Fruit fly (Drosophila melanogaster) whole organism, embryonic: ENCODE measurements around the gene sesB.

Experiments
- B-H2 ChIP-seq: fragments of 200-800 bp; sonication (Bioruptor generic); optimal IDR thresholded peaks from 2 replicates; lab custom pipeline; 2018; ENCODE audit warnings: missing biosample characterization, mild to moderate bottlenecking, missing genetic modification characterization
- Bteb2 ChIP-seq: fragments of 200-800 bp; sonication (Bioruptor generic); optimal IDR thresholded peaks from 2 replicates; lab custom pipeline; 2016; ENCODE audit warnings: missing biosample characterization, missing genetic modification characterization
- CG10431 ChIP-seq: fragments of 200-800 bp; sonication (Bioruptor generic); optimal IDR thresholded peaks from 3 replicates; lab custom pipeline; 2018; ENCODE audit warnings: missing biosample characterization, mild to moderate bottlenecking, missing genetic modification characterization
- CG10654 ChIP-seq: fragments of 200-800 bp; sonication (Bioruptor generic); optimal IDR thresholded peaks from 2 replicates; lab custom pipeline; 2016; ENCODE audit warnings: missing biosample characterization, missing genetic modification characterization
- CG10959 ChIP-seq: fragments of 200-800 bp; sonication (Bioruptor generic); IDR thresholded peaks from 2 replicates; pipeline ENCODE4 v1.3.6; 2022; ENCODE audit warnings: missing biosample characterization, missing genetic modification characterization
- CG11247 ChIP-seq: fragments of 200-800 bp; sonication (Bioruptor generic); IDR thresholded peaks from 2 replicates; pipeline ENCODE4 v1.3.6; 2022; ENCODE audit warnings: missing biosample characterization, missing genetic modification characterization
- CG12104 ChIP-seq: fragments of 200-800 bp; sonication (Bioruptor generic); optimal IDR thresholded peaks from 3 replicates; lab custom pipeline; 2016; ENCODE audit warnings: missing biosample characterization, missing genetic modification characterization
- CG14860 ChIP-seq: fragments of 200-800 bp; sonication (Bioruptor generic); IDR thresholded peaks from 3 replicates; pipeline ENCODE4 v1.3.6; 2022; ENCODE audit warnings: missing biosample characterization, missing genetic modification characterization; ENCODE audit not compliant: partially characterized antibody
- CG15479 ChIP-seq: fragments of 200-800 bp; sonication (Bioruptor generic); optimal IDR thresholded peaks from 3 replicates; lab custom pipeline; 2019; ENCODE audit warnings: missing biosample characterization, mild to moderate bottlenecking, missing genetic modification characterization, moderate library complexity
- CG1603 ChIP-seq: fragments of 200-800 bp; sonication (Bioruptor generic); optimal IDR thresholded peaks from 2 replicates; lab custom pipeline; 2019; ENCODE audit warnings: missing biosample characterization, mild to moderate bottlenecking, missing genetic modification characterization, moderate library complexity
- CG17328 ChIP-seq: fragments of 200-800 bp; sonication (Bioruptor generic); IDR thresholded peaks from 2 replicates; pipeline ENCODE4 v1.3.6; 2022; ENCODE audit warnings: missing biosample characterization, missing genetic modification characterization
- CG17359 ChIP-seq: fragments of 200-800 bp; sonication (Bioruptor generic); optimal IDR thresholded peaks from 3 replicates; lab custom pipeline; 2018; ENCODE audit warnings: missing biosample characterization, mild to moderate bottlenecking, missing genetic modification characterization, moderate library complexity
- CG18262 ChIP-seq: fragments of 200-800 bp; optimal IDR thresholded peaks from 3 replicates; lab custom pipeline; 2019; ENCODE audit warnings: missing biosample characterization, mild to moderate bottlenecking, missing genetic modification characterization, moderate library complexity
- CG1832 ChIP-seq: fragments of 200-800 bp; sonication (Bioruptor generic); optimal IDR thresholded peaks from 2 replicates; lab custom pipeline; 2017; ENCODE audit warnings: missing biosample characterization, mild to moderate bottlenecking, missing genetic modification characterization, inconsistent platforms
- CG4424 ChIP-seq: fragments of 200-800 bp; sonication (Bioruptor generic); optimal IDR thresholded peaks from 3 replicates; lab custom pipeline; 2016; ENCODE audit warnings: missing biosample characterization, missing genetic modification characterization
- CG4617 ChIP-seq: fragments of 200-800 bp; sonication (Bioruptor generic); optimal IDR thresholded peaks from 3 replicates; lab custom pipeline; 2016; ENCODE audit warnings: missing biosample characterization, missing genetic modification characterization, borderline replicate concordance
- CG5245 ChIP-seq: fragments of 200-800 bp; sonication (Bioruptor generic); optimal IDR thresholded peaks from 3 replicates; lab custom pipeline; 2016; ENCODE audit warnings: missing biosample characterization, missing genetic modification characterization
- CG6683 ChIP-seq: fragments of 200-800 bp; sonication (Bioruptor generic); optimal IDR thresholded peaks from 2 replicates; lab custom pipeline; 2017; ENCODE audit warnings: missing biosample characterization, mild to moderate bottlenecking, missing genetic modification characterization, missing genetic modification reagents
- CG7357 ChIP-seq: fragments of 200-800 bp; sonication (Bioruptor generic); IDR thresholded peaks from 3 replicates; pipeline ENCODE4 v1.3.6; 2022; ENCODE audit warnings: missing biosample characterization, missing genetic modification characterization
- Elba2 ChIP-seq: fragments of 200-800 bp; sonication (Bioruptor generic); optimal IDR thresholded peaks from 3 replicates; lab custom pipeline; 2016; ENCODE audit warnings: missing biosample characterization, missing genetic modification characterization
- Gug ChIP-seq: fragments of 200-800 bp; sonication (Bioruptor generic); IDR thresholded peaks from 4 replicates; pipeline ENCODE4 v1.3.6; 2022; ENCODE audit warnings: missing biosample characterization, missing genetic modification characterization
- H2.0 ChIP-seq: fragments of 200-800 bp; sonication (Bioruptor generic); IDR thresholded peaks from 2 replicates; pipeline ENCODE4 v1.3.6; 2022; ENCODE audit warnings: missing biosample characterization, missing genetic modification characterization
- Hey ChIP-seq: fragments of 200-800 bp; sonication (Bioruptor generic); optimal IDR thresholded peaks from 3 replicates; lab custom pipeline; 2018; ENCODE audit warnings: missing biosample characterization, mild to moderate bottlenecking, missing genetic modification characterization
- Hr51 ChIP-seq, 2 experiments: fragments of 200-800 bp; sonication (Bioruptor generic); optimal IDR thresholded peaks; 2 replicates in 1 of 2; 3 replicates in 1 of 2; lab custom pipeline; 2016 to 2018; ENCODE audit warnings: missing biosample characterization in 2 of 2, missing genetic modification characterization in 2 of 2, mild to moderate bottlenecking in 1 of 2, moderate library complexity in 1 of 2
- MESR4 ChIP-seq: fragments of 200-800 bp; sonication (Bioruptor generic); optimal IDR thresholded peaks from 2 replicates; lab custom pipeline; 2018; ENCODE audit warnings: missing biosample characterization, mild to moderate bottlenecking, missing genetic modification characterization, moderate library complexity
- Sox100B ChIP-seq: fragments of 200-800 bp; sonication (Bioruptor generic); optimal IDR thresholded peaks from 3 replicates; lab custom pipeline; 2018; ENCODE audit warnings: missing biosample characterization, mild to moderate bottlenecking, missing genetic modification characterization
- Spps ChIP-seq: fragments of 200-800 bp; sonication (Bioruptor generic); optimal IDR thresholded peaks from 2 replicates; lab custom pipeline; 2018; ENCODE audit warnings: missing biosample characterization, mild to moderate bottlenecking, missing genetic modification characterization
- Stat92E ChIP-seq, 3 experiments: fragments of >200 bp in 2 of 3; fragments of 200-800 bp in 1 of 3; sonication (Bioruptor generic) in 1 of 3; optimal IDR thresholded peaks; 2 replicates each; lab custom pipeline; 2017 to 2019; ENCODE audit warnings: missing biosample characterization in 3 of 3, missing genetic modification characterization in 3 of 3, mild to moderate bottlenecking in 1 of 3, moderate library complexity in 1 of 3
- Xbp1 ChIP-seq: fragments of 200-800 bp; sonication (Bioruptor generic); optimal IDR thresholded peaks from 3 replicates; lab custom pipeline; 2016; ENCODE audit warnings: missing biosample characterization, mild to moderate bottlenecking, missing genetic modification characterization
- cad ChIP-seq: fragments of >200 bp; optimal IDR thresholded peaks from 2 replicates; lab custom pipeline; 2017; ENCODE audit warnings: missing biosample characterization, missing genetic modification characterization
- chinmo ChIP-seq: fragments of 200-800 bp; sonication (Bioruptor generic); IDR thresholded peaks from 4 replicates; pipeline ENCODE4 v1.3.6; 2022; ENCODE audit warnings: missing biosample characterization, missing genetic modification characterization; ENCODE audit not compliant: partially characterized antibody
- chn ChIP-seq: fragments of 200-800 bp; sonication (Bioruptor generic); optimal IDR thresholded peaks from 2 replicates; lab custom pipeline; 2016; ENCODE audit warnings: missing biosample characterization, missing genetic modification characterization
- dpn ChIP-seq, 2 experiments: fragments of 200-800 bp; sonication (Bioruptor generic); optimal IDR thresholded peaks; 3 replicates each; lab custom pipeline; 2016; ENCODE audit warnings: missing biosample characterization in 2 of 2, missing genetic modification characterization in 2 of 2
- en ChIP-seq: fragments of 200-800 bp; sonication (Bioruptor generic); optimal IDR thresholded peaks from 2 replicates; lab custom pipeline; 2016; ENCODE audit warnings: missing biosample characterization, missing genetic modification characterization
- ftz-f1 ChIP-seq: fragments of 200-800 bp; sonication (Bioruptor generic); optimal IDR thresholded peaks from 2 replicates; lab custom pipeline; 2016; ENCODE audit warnings: missing biosample characterization, missing genetic modification characterization
- lab ChIP-seq: fragments of 200-800 bp; sonication (Bioruptor generic); optimal IDR thresholded peaks from 3 replicates; lab custom pipeline; 2017; ENCODE audit warnings: missing biosample characterization, missing genetic modification characterization, mild to moderate bottlenecking, moderate library complexity, missing genetic modification reagents
- maf-S ChIP-seq: fragments of 200-800 bp; sonication (Bioruptor generic); optimal IDR thresholded peaks from 2 replicates; lab custom pipeline; 2016; ENCODE audit warnings: missing biosample characterization, missing genetic modification characterization
- nau ChIP-seq: fragments of 200-800 bp; sonication (Bioruptor generic); optimal IDR thresholded peaks from 3 replicates; lab custom pipeline; 2017; ENCODE audit warnings: missing biosample characterization, mild to moderate bottlenecking, missing genetic modification characterization, missing genetic modification reagents
- peb ChIP-seq: fragments of 200-800 bp; sonication (Bioruptor generic); IDR thresholded peaks from 2 replicates; pipeline ENCODE4 v1.3.6; 2022; ENCODE audit warnings: missing biosample characterization, missing genetic modification characterization
- pnt ChIP-seq: fragments of 200-800 bp; sonication (Bioruptor generic); optimal IDR thresholded peaks from 3 replicates; lab custom pipeline; 2016; ENCODE audit warnings: missing biosample characterization, missing genetic modification characterization
- prd ChIP-seq, 3 experiments: fragments of >200 bp in 2 of 3; fragments of 200-800 bp in 1 of 3; sonication (Bioruptor generic) in 1 of 3; optimal IDR thresholded peaks in 2 of 3; IDR thresholded peaks in 1 of 3; 2 replicates in 2 of 3; 3 replicates in 1 of 3; pipeline versions ENCODE4 v1.3.6 to Lab custom; 2017 to 2022; ENCODE audit warnings: missing biosample characterization in 1 of 3, missing genetic modification characterization in 1 of 3
- sens ChIP-seq: fragments of 200-800 bp; sonication (Bioruptor generic); peaks from one replicate; lab custom pipeline; 2016; ENCODE audit warnings: missing biosample characterization, missing genetic modification characterization
- sisA ChIP-seq: fragments of 200-800 bp; sonication (Bioruptor generic); IDR thresholded peaks from 2 replicates; pipeline ENCODE4 v1.3.6; 2022; ENCODE audit warnings: missing biosample characterization, missing genetic modification characterization
- slou ChIP-seq: fragments of 200-800 bp; sonication (Bioruptor generic); optimal IDR thresholded peaks from 3 replicates; lab custom pipeline; 2016; ENCODE audit warnings: missing biosample characterization, missing genetic modification characterization
- tll ChIP-seq, 2 experiments: fragments of 200-800 bp in 1 of 2; fragments of >200 bp in 1 of 2; sonication (Bioruptor generic) in 1 of 2; optimal IDR thresholded peaks; 2 replicates each; lab custom pipeline; 2017 to 2019; ENCODE audit warnings: missing biosample characterization in 2 of 2, missing genetic modification characterization in 2 of 2, mild to moderate bottlenecking in 1 of 2, moderate library complexity in 1 of 2
- trh ChIP-seq: fragments of 200-800 bp; sonication (Bioruptor generic); optimal IDR thresholded peaks from 2 replicates; lab custom pipeline; 2016; ENCODE audit warnings: missing biosample characterization, missing genetic modification characterization
- vvl ChIP-seq: fragments of 200-800 bp; sonication (Bioruptor generic); IDR thresholded peaks from 2 replicates; pipeline ENCODE4 v1.3.6; 2022; ENCODE audit warnings: missing biosample characterization, missing genetic modification characterization
- zen2 ChIP-seq: fragments of 200-800 bp; sonication (Bioruptor generic); IDR thresholded peaks from 3 replicates; pipeline ENCODE4 v1.3.6; 2022; ENCODE audit warnings: missing biosample characterization, missing genetic modification characterization; ENCODE audit not compliant: partially characterized antibody

The sesB gene

dm6 chrX:10771856-10772592 lies 14.7 kb downstream of the sesB start, which contains the start of gene CG15211 (continued):
- TF ChIP-seq CG17359 = peak; percentile 69
- no peak for TF ChIP-seq maf-S (GFP tag; lab: Kevin White, UChicago)
- no peak for TF ChIP-seq B-H2 (GFP tag; lab: Kevin White, UChicago)
- TF ChIP-seq Hr51 (GFP tag; optimal IDR thresholded peaks at IDR 0.05; lab: Kevin White, UChicago) = peak in 1 of 2 experiments; percentile 82
- peak; percentile 39; the same call in 1 of the 2 replicates for TF ChIP-seq H2.0 (GFP tag; lab: Robert Waterston, UW)
- no peak for TF ChIP-seq CG15479
- peak; percentile 38; the same call in 1 of the 4 replicates for TF ChIP-seq Gug (GFP tag; lab: Robert Waterston, UW)
- TF ChIP-seq CG6683 (GFP tag; lab: Kevin White, UChicago) = peak; percentile 52
- peak; percentile 58 for TF ChIP-seq CG1832 (GFP tag; lab: Kevin White, UChicago)
- peak; percentile 76 for TF ChIP-seq lab
- TF ChIP-seq CG11247 (GFP tag; lab: Robert Waterston, UW) = no peak
- TF ChIP-seq CG7357 (GFP tag; lab: Robert Waterston, UW) = peak; percentile 19; the same call in 1 of the 3 replicates
- TF ChIP-seq peb (GFP tag; lab: Robert Waterston, UW) = peak; percentile 49
- no peak for TF ChIP-seq ftz-f1 (GFP tag; lab: Kevin White, UChicago)
- no peak for TF ChIP-seq Elba2 (GFP tag; lab: Kevin White, UChicago)
- TF ChIP-seq CG10654 (GFP tag; lab: Kevin White, UChicago) = peak; percentile 53
- no peak for TF ChIP-seq Hey (tag; lab: Kevin White, UChicago)
- TF ChIP-seq CG5245 = peak; percentile 30
- TF ChIP-seq CG4617 (GFP tag; lab: Kevin White, UChicago) = peak; percentile 22
- TF ChIP-seq zen2 (GFP tag; lab: Robert Waterston, UW) = no peak
- no peak for TF ChIP-seq Stat92E (GFP tag; optimal IDR thresholded peaks at IDR 0.05; lab: Kevin White, UChicago)
- peak; percentile 60 for TF ChIP-seq CG17328 (GFP tag; lab: Robert Waterston, UW)
- no peak for TF ChIP-seq slou (GFP tag; lab: Kevin White, UChicago)
- no peak for TF ChIP-seq Bteb2 (GFP tag; lab: Kevin White, UChicago)
- TF ChIP-seq chinmo = peak; percentile 89; the same call in 3 of the 4 replicates
- TF ChIP-seq nau (GFP tag; lab: Kevin White, UChicago) = peak; percentile 4
- peak; percentile 73 for TF ChIP-seq Xbp1 (GFP tag; lab: Kevin White, UChicago)
- TF ChIP-seq sisA = peak; percentile 55
- TF ChIP-seq CG10959 = 0 out of 2 replicates have a peak, but pooled peaks have one; percentile 17
- peak; percentile 40 for TF ChIP-seq CG12104
- TF ChIP-seq prd (optimal IDR thresholded peaks at IDR 0.05; lab: Kevin White, UChicago) = no peak
- peak; percentile 65 for TF ChIP-seq prd (GFP tag; IDR thresholded peaks at IDR 0.05; lab: Robert Waterston, UW)
- TF ChIP-seq MESR4 = no peak
- TF ChIP-seq tll (GFP tag; optimal IDR thresholded peaks at IDR 0.05; lab: Kevin White, UChicago) = no peak
- TF ChIP-seq CG4424 (GFP tag; lab: Kevin White, UChicago) = peak; percentile 70
- peak; percentile 85 for TF ChIP-seq CG18262
- peak; percentile 92 for TF ChIP-seq sens (GFP tag; lab: Kevin White, UChicago)
- TF ChIP-seq en = no peak
- peak; percentile 77 for TF ChIP-seq vvl (GFP tag; lab: Robert Waterston, UW)
- peak; percentile 39 for TF ChIP-seq CG10431 (GFP tag; lab: Kevin White, UChicago)
- TF ChIP-seq Sox100B = peak; percentile 85
- no peak for TF ChIP-seq pnt (GFP tag; lab: Kevin White, UChicago)
- peak; percentile 62 for TF ChIP-seq Spps (tag; lab: Kevin White, UChicago)
- peak; percentile 30 for TF ChIP-seq chn (GFP tag; lab: Kevin White, UChicago)
- TF ChIP-seq CG14860 (GFP tag; lab: Robert Waterston, UW) = no peak
- TF ChIP-seq CG1603 = peak; percentile 41
- peak in 1 of 2 experiments; percentile 59 for TF ChIP-seq dpn (GFP tag; optimal IDR thresholded peaks at IDR 0.05; lab: Kevin White, UChicago)
- TF ChIP-seq cad (GFP tag; lab: Kevin White, UChicago) = peak; percentile 71
- TF ChIP-seq trh (GFP tag; lab: Kevin White, UChicago) = peak; percentile 49
